Fruit fly (Drosophila melanogaster): Measurements from ENCODE around the gene ppk31.

dm6 chr3R:27177567-27177966, 14.6 kb downstream of the ppk31 start:
- TF ChIP-seq dsf (GFP tag; optimal IDR thresholded peaks at IDR 0.05; ENCODE audit: borderline replicate concordance) (no peak), OdsH (GFP tag; optimal IDR thresholded peaks at IDR 0.05) (peak; percentile 41), CG32264 (GFP tag; optimal IDR thresholded peaks at IDR 0.05) (no peak), CG9705 (GFP tag; optimal IDR thresholded peaks at IDR 0.05) (no peak), ey (GFP tag; optimal IDR thresholded peaks at IDR 0.05) (peak; percentile 1), GATAd (GFP tag; optimal IDR thresholded peaks at IDR 0.05) (no peak), usp (GFP tag; optimal IDR thresholded peaks at IDR 0.05) (no peak), N (GFP tag; optimal IDR thresholded peaks at IDR 0.05) (no peak), h (GFP tag; optimal IDR thresholded peaks at IDR 0.05) (peak; percentile 36), Hr78 (GFP tag; optimal IDR thresholded peaks at IDR 0.05) (no peak)

Data from whole organism, wandering third instar larva.